Worm (Caenorhabditis elegans) whole organism, late embryonic: ENCODE data around the gene T13F3.4.

Experiments used
- K09A11.1 ChIP-seq: sonication (generic microtip); optimal IDR thresholded peaks from 2 replicates; lab custom pipeline; 2017; ENCODE audit warnings: antibody characterized with exemption, mild to moderate bottlenecking, missing genetic modification characterization, missing compliant biosample characterization; ENCODE audit not compliant: insufficient read depth
- ets-4 ChIP-seq: sonication (generic microtip); optimal IDR thresholded peaks from 2 replicates; lab custom pipeline; 2016; ENCODE audit warnings: missing genetic modification characterization, missing compliant biosample characterization
- hlh-30 ChIP-seq: sonication (generic microtip); optimal IDR thresholded peaks from 2 replicates; lab custom pipeline; 2017; ENCODE audit warnings: antibody characterized with exemption, missing genetic modification characterization, missing compliant biosample characterization; ENCODE audit not compliant: insufficient read depth
- madf-2 ChIP-seq: sonication (generic microtip); optimal IDR thresholded peaks from 2 replicates; lab custom pipeline; 2017; ENCODE audit warnings: missing genetic modification characterization, missing compliant biosample characterization
- sdc-2 ChIP-seq: sonication (generic microtip); optimal IDR thresholded peaks from 2 replicates; lab custom pipeline; 2016; ENCODE audit warnings: missing genotype, missing genetic modification characterization, missing compliant biosample characterization
- tbx-7 ChIP-seq: sonication (generic microtip); optimal IDR thresholded peaks from 2 replicates; lab custom pipeline; 2016; ENCODE audit warnings: missing genotype, missing genetic modification characterization, missing compliant biosample characterization
- unc-86 ChIP-seq: sonication (generic microtip); optimal IDR thresholded peaks from 2 replicates; lab custom pipeline; 2016; ENCODE audit warnings: missing genetic modification characterization, missing compliant biosample characterization

DNA sequence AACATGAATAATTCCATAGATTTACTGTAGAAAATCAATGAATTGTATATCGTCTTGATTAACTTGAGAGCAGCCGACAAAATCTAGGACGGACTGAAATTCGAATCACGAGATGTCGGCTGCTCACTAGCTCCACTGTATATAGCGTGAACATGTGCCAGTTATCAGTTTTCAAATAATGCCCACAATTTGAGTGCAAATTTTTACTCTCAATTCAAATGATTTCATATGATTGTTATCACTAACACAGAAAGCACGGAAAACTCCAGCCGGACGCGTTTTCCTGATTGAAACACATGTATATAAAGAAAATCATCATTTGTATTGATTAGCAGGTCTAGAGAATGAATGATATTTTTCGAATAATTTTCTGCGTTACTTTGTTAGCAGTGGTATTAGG lies 26.0 kb upstream of the T13F3.4 start, which contains the start of gene oac-5:
- TF ChIP-seq unc-86 (tag; lab: Kevin White, UChicago) (no peak), hlh-30 (tag; lab: Kevin White, UChicago) (no peak), tbx-7 (tag; lab: Kevin White, UChicago) (no peak), ets-4 (tag; lab: Kevin White, UChicago) (no peak), K09A11.1 (tag; lab: Kevin White, UChicago) (no peak), sdc-2 (tag; lab: Kevin White, UChicago) (no peak), madf-2 (tag; lab: Kevin White, UChicago) (no peak)
